Worm (Caenorhabditis elegans): Measurements from ENCODE around the gene F59B2.12.

ce11 chrIII:8997821-8998220 lies 19.6 kb upstream of the F59B2.12 start:
- TF ChIP-seq ama-1 (optimal IDR thresholded peaks at IDR 0.05), result no peak
- TF ChIP-seq B0310.2 (tag; optimal IDR thresholded peaks at IDR 0.05), result no peak
- no peak for TF ChIP-seq scrt-1 (GFP tag; IDR thresholded peaks at IDR 0.05)
